Worm (Caenorhabditis elegans) whole organism, young adult: ENCODE data around the gene F11E6.4.

Source experiments
- pbrm-1 ChIP-seq: fragments of 200-800 bp; sonication (Bioruptor generic); IDR thresholded peaks from 2 replicates; pipeline ENCODE4 v1.3.6; 2022; ENCODE audit warnings: missing genetic modification reagents, missing genetic modification characterization, missing compliant biosample characterization
- snpc-4 ChIP-seq, 5 experiments: fragments of 150-350 bp in 1 of 5; sonication (generic microtip) in 4 of 5; optimal IDR thresholded peaks; 2 replicates each; lab custom pipeline; 2014 to 2018; ENCODE audit warnings: missing genetic modification characterization in 5 of 5, missing biosample characterization in 3 of 5, antibody characterized with exemption in 2 of 5, mild to moderate bottlenecking in 2 of 5, missing compliant biosample characterization in 2 of 5, missing genotype in 2 of 5, moderate library complexity in 2 of 5, missing genetic modification reagents in 1 of 5

DNA sequence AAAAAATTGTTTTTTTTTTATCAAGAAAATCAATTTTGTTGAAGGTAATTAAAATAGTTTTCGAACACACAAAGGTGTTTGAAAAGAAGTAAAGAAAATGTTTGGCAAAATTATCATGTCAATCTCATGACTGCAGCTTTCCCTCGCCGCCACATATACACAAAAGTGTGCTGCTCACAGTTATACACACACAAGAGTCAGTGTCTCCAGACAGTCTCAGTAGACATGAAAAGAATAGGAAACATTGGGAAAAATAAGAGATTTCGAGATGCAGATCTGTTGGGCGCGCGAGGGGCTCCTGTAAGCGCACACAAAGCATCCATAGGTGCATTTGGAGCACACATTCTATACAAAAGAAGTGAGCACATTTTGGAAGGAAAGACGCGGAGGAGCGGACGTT lies 21.8 kb downstream of the F11E6.4 start:
- no peak for TF ChIP-seq snpc-4 (GFP tag; optimal IDR thresholded peaks at IDR 0.05; lab: Kevin White, UChicago)
- no peak for TF ChIP-seq snpc-4 (tag; optimal IDR thresholded peaks at IDR 0.05; lab: Kevin White, UChicago)
- TF ChIP-seq pbrm-1 (GFP tag; lab: Robert Waterston, UW) = no peak
